Worm (Caenorhabditis elegans) whole organism, young adult: Measurements from ENCODE around the gene scrm-7.

Source experiments
- D2030.7 ChIP-seq: fragments of 200-800 bp; sonication (Bioruptor generic); IDR thresholded peaks from 2 replicates; pipeline ENCODE4 v1.3.6; 2022; ENCODE audit warnings: missing genetic modification reagents, missing genetic modification characterization, missing compliant biosample characterization
- F10E7.11 ChIP-seq: sonication (generic microtip); optimal IDR thresholded peaks from 2 replicates; lab custom pipeline; 2017; ENCODE audit warnings: mild to moderate bottlenecking, missing genetic modification characterization, moderate library complexity, missing compliant biosample characterization
- F22D6.2 ChIP-seq: sonication (generic microtip); optimal IDR thresholded peaks from 2 replicates; lab custom pipeline; 2016; ENCODE audit warnings: mild to moderate bottlenecking, missing genetic modification characterization, missing compliant biosample characterization
- F52B5.7 ChIP-seq: sonication (generic microtip); optimal IDR thresholded peaks from 2 replicates; lab custom pipeline; 2016; ENCODE audit warnings: mild to moderate bottlenecking, missing genetic modification characterization, missing compliant biosample characterization
- Y56A3A.18 ChIP-seq: fragments of 200-800 bp; sonication (Bioruptor generic); IDR thresholded peaks from 2 replicates; pipeline ENCODE4 v1.3.6; 2022; ENCODE audit warnings: missing genetic modification reagents, missing genetic modification characterization, missing compliant biosample characterization
- ama-1 ChIP-seq, 3 experiments: fragments of 150-350 bp in 1 of 3; sonication (generic microtip) in 2 of 3; optimal IDR thresholded peaks; 2 replicates each; lab custom pipeline; 2014 to 2018; ENCODE audit warnings: missing biosample characterization in 2 of 3, missing genetic modification characterization in 2 of 3, missing genetic modification reagents in 2 of 3
- lin-35 ChIP-seq, 3 experiments: fragments of 150-350 bp in 2 of 3; sonication (generic microtip) in 1 of 3; optimal IDR thresholded peaks; 2 replicates each; lab custom pipeline; 2014 to 2018; ENCODE audit warnings: missing biosample characterization in 3 of 3, missing genetic modification characterization in 3 of 3, missing genetic modification reagents in 3 of 3
- lin-54 ChIP-seq: fragments of 200-800 bp; sonication (Bioruptor generic); optimal IDR thresholded peaks from 2 replicates; lab custom pipeline; 2018; ENCODE audit warnings: mild to moderate bottlenecking, missing genetic modification characterization, missing compliant biosample characterization
- sdz-38 ChIP-seq: sonication (generic microtip); optimal IDR thresholded peaks from 2 replicates; lab custom pipeline; 2016; ENCODE audit warnings: missing genotype, missing genetic modification characterization, missing compliant biosample characterization
- snpc-4 ChIP-seq, 5 experiments: fragments of 150-350 bp in 1 of 5; sonication (generic microtip) in 4 of 5; optimal IDR thresholded peaks; 2 replicates each; lab custom pipeline; 2014 to 2018; ENCODE audit warnings: missing genetic modification characterization in 5 of 5, missing biosample characterization in 3 of 5, antibody characterized with exemption in 2 of 5, mild to moderate bottlenecking in 2 of 5, missing compliant biosample characterization in 2 of 5, missing genotype in 2 of 5, moderate library complexity in 2 of 5, missing genetic modification reagents in 1 of 5
- tlf-1 ChIP-seq: fragments of 200-800 bp; sonication (Bioruptor generic); optimal IDR thresholded peaks from 2 replicates; lab custom pipeline; 2018; ENCODE audit warnings: mild to moderate bottlenecking, missing genetic modification characterization, missing compliant biosample characterization

- no peak for TF ChIP-seq snpc-4 (GFP tag; optimal IDR thresholded peaks at IDR 0.05; lab: Kevin White, UChicago)
- TF ChIP-seq snpc-4 (tag; optimal IDR thresholded peaks at IDR 0.05; lab: Kevin White, UChicago), result no peak
- no peak for TF ChIP-seq F52B5.7 (tag; lab: Kevin White, UChicago)
- TF ChIP-seq sdz-38 (tag; lab: Kevin White, UChicago), result no peak
- TF ChIP-seq F10E7.11, result no peak
- no peak for TF ChIP-seq lin-35 (GFP tag; optimal IDR thresholded peaks at IDR 0.05; lab: Kevin White, UChicago)
- no peak for TF ChIP-seq tlf-1
- no peak for TF ChIP-seq lin-54 (GFP tag; lab: Kevin White, UChicago)
- no peak for TF ChIP-seq ama-1 (optimal IDR thresholded peaks at IDR 0.05; lab: Kevin White, UChicago)
- TF ChIP-seq ama-1 (GFP tag; optimal IDR thresholded peaks at IDR 0.05; lab: Kevin White, UChicago), result no peak
- no peak for TF ChIP-seq Y56A3A.18 (GFP tag; lab: Robert Waterston, UW)
- no peak for TF ChIP-seq F22D6.2 (tag; lab: Kevin White, UChicago)
- no peak for TF ChIP-seq D2030.7 (GFP tag; lab: Robert Waterston, UW)
Observed at ce11 chrV:14824124-14824523, 44.6 kb upstream of the scrm-7 start, which contains the start of gene W06A7.4.
